Worm (Caenorhabditis elegans) whole organism, L2 larva: ENCODE data around the gene hmgr-1.

Experiments used
- C34F6.9 ChIP-seq: fragments of 150-350 bp; optimal IDR thresholded peaks from 2 replicates; lab custom pipeline; 2014; ENCODE audit warnings: missing biosample characterization, missing genetic modification characterization
- F13H6.1 ChIP-seq: sonication (generic microtip); optimal IDR thresholded peaks from 2 replicates; lab custom pipeline; 2016; ENCODE audit warnings: missing genetic modification characterization, missing compliant biosample characterization
- R02D3.7 ChIP-seq: fragments of 150-350 bp; optimal IDR thresholded peaks from 2 replicates; lab custom pipeline; 2014; ENCODE audit warnings: missing biosample characterization, missing genetic modification characterization
- Y55F3AM.14 ChIP-seq: fragments of 200-800 bp; sonication (Bioruptor generic); optimal IDR thresholded peaks from 2 replicates; lab custom pipeline; 2018; ENCODE audit warnings: mild to moderate bottlenecking, missing genetic modification characterization, missing compliant biosample characterization
- ZK546.5 ChIP-seq: sonication (generic microtip); optimal IDR thresholded peaks from 2 replicates; lab custom pipeline; 2017; ENCODE audit warnings: missing biosample characterization, missing genetic modification characterization
- alr-1 ChIP-seq: fragments of 150-350 bp; optimal IDR thresholded peaks from 2 replicates; lab custom pipeline; 2014; ENCODE audit warnings: missing biosample characterization, missing genetic modification characterization
- blmp-1 ChIP-seq: sonication (generic microtip); optimal IDR thresholded peaks from 2 replicates; lab custom pipeline; 2017; ENCODE audit warnings: missing genetic modification characterization, mild to moderate bottlenecking, missing compliant biosample characterization, antibody characterized with exemption, moderate library complexity; ENCODE audit not compliant: insufficient read depth
- ceh-16 ChIP-seq: fragments of 150-350 bp; optimal IDR thresholded peaks from 2 replicates; lab custom pipeline; 2014; ENCODE audit warnings: missing biosample characterization, missing genetic modification characterization
- ceh-82 ChIP-seq: fragments of 150-350 bp; optimal IDR thresholded peaks from 2 replicates; lab custom pipeline; 2014; ENCODE audit warnings: missing biosample characterization, missing genetic modification characterization
- crh-2 ChIP-seq: sonication (generic microtip); optimal IDR thresholded peaks from 2 replicates; lab custom pipeline; 2017; ENCODE audit warnings: missing biosample characterization, missing genetic modification characterization
- dmd-4 ChIP-seq: sonication (generic microtip); optimal IDR thresholded peaks from 2 replicates; lab custom pipeline; 2017; ENCODE audit warnings: missing biosample characterization, missing genetic modification characterization
- egl-27 ChIP-seq: sonication (generic microtip); optimal IDR thresholded peaks from 3 replicates; lab custom pipeline; 2017; ENCODE audit warnings: missing biosample characterization, missing genetic modification reagents, missing genetic modification characterization
- elt-1 ChIP-seq: fragments of 150-350 bp; optimal IDR thresholded peaks from 2 replicates; lab custom pipeline; 2014; ENCODE audit warnings: missing biosample characterization, missing genetic modification characterization
- gmeb-1 ChIP-seq: fragments of 150-350 bp; optimal IDR thresholded peaks from 2 replicates; lab custom pipeline; 2014; ENCODE audit warnings: missing biosample characterization, missing genetic modification characterization
- lin-13 ChIP-seq: fragments of 150-350 bp; optimal IDR thresholded peaks from 2 replicates; lab custom pipeline; 2014; ENCODE audit warnings: missing biosample characterization, missing genetic modification reagents, missing genetic modification characterization
- lsy-2 ChIP-seq, 2 experiments: fragments of 150-350 bp in 1 of 2; sonication (generic microtip) in 1 of 2; optimal IDR thresholded peaks; 2 replicates each; lab custom pipeline; 2014 to 2017; ENCODE audit warnings: missing biosample characterization in 2 of 2, missing genetic modification characterization in 2 of 2
- mab-5 ChIP-seq: fragments of 150-350 bp; optimal IDR thresholded peaks from 2 replicates; lab custom pipeline; 2014; ENCODE audit warnings: missing biosample characterization, missing genetic modification characterization
- mbf-1 ChIP-seq: sonication (generic microtip); optimal IDR thresholded peaks from 2 replicates; lab custom pipeline; 2017; ENCODE audit warnings: missing biosample characterization, missing genetic modification characterization
- nhr-10 ChIP-seq: sonication (generic microtip); optimal IDR thresholded peaks from 2 replicates; lab custom pipeline; 2017; ENCODE audit warnings: missing biosample characterization, missing genetic modification characterization
- nhr-12 ChIP-seq: fragments of 150-350 bp; optimal IDR thresholded peaks from 2 replicates; lab custom pipeline; 2014; ENCODE audit warnings: missing biosample characterization, missing genetic modification characterization
- nhr-129 ChIP-seq: fragments of 150-350 bp; optimal IDR thresholded peaks from 2 replicates; lab custom pipeline; 2014; ENCODE audit warnings: missing biosample characterization, missing genetic modification characterization
- nhr-21 ChIP-seq: fragments of 150-350 bp; optimal IDR thresholded peaks from 2 replicates; lab custom pipeline; 2014; ENCODE audit warnings: missing biosample characterization, missing genetic modification characterization
- nhr-25 ChIP-seq: fragments of 150-350 bp; sonication (generic microtip); optimal IDR thresholded peaks from 3 replicates; lab custom pipeline; 2014; ENCODE audit warnings: missing biosample characterization, missing genetic modification characterization
- nhr-77 ChIP-seq: fragments of 150-350 bp; optimal IDR thresholded peaks from 2 replicates; lab custom pipeline; 2014; ENCODE audit warnings: missing biosample characterization, missing genetic modification characterization
- sem-4 ChIP-seq: fragments of 150-350 bp; optimal IDR thresholded peaks from 2 replicates; lab custom pipeline; 2014; ENCODE audit warnings: missing biosample characterization, missing genetic modification reagents, missing genetic modification characterization
- skn-1 ChIP-seq: sonication (generic microtip); optimal IDR thresholded peaks from 2 replicates; lab custom pipeline; 2017; ENCODE audit warnings: missing biosample characterization, missing genetic modification characterization
- sma-3 ChIP-seq: sonication (generic microtip); optimal IDR thresholded peaks from 2 replicates; lab custom pipeline; 2016; ENCODE audit warnings: missing genetic modification reagents, missing genetic modification characterization, missing compliant biosample characterization
- sma-9 ChIP-seq, 2 experiments: fragments of 150-350 bp in 1 of 2; sonication (generic microtip) in 1 of 2; optimal IDR thresholded peaks; 2 replicates each; lab custom pipeline; 2014 to 2016; ENCODE audit warnings: missing genetic modification characterization in 2 of 2, mild to moderate bottlenecking in 1 of 2, missing biosample characterization in 1 of 2, missing compliant biosample characterization in 1 of 2, missing genetic modification reagents in 1 of 2, moderate library complexity in 1 of 2
- unc-55 ChIP-seq: fragments of 150-350 bp; sonication (generic microtip); optimal IDR thresholded peaks from 3 replicates; lab custom pipeline; 2014; ENCODE audit warnings: missing biosample characterization, missing genetic modification reagents, missing genetic modification characterization
- unc-62 ChIP-seq: fragments of 150-350 bp; optimal IDR thresholded peaks from 2 replicates; lab custom pipeline; 2014; ENCODE audit warnings: missing biosample characterization, missing genetic modification reagents, missing genetic modification characterization
- ztf-1 ChIP-seq: fragments of 200-800 bp; sonication (Bioruptor generic); conservative IDR thresholded peaks from 2 replicates; pipeline ENCODE4 v1.3.6; 2022; ENCODE audit warnings: missing genetic modification characterization, missing compliant biosample characterization
- ztf-11 ChIP-seq: sonication (generic microtip); optimal IDR thresholded peaks from 2 replicates; lab custom pipeline; 2017; ENCODE audit warnings: missing biosample characterization, missing genetic modification characterization
- ztf-4 ChIP-seq: fragments of 150-350 bp; optimal IDR thresholded peaks from 2 replicates; lab custom pipeline; 2014; ENCODE audit warnings: missing biosample characterization, missing genetic modification characterization

hmgr-1 gene

DNA sequence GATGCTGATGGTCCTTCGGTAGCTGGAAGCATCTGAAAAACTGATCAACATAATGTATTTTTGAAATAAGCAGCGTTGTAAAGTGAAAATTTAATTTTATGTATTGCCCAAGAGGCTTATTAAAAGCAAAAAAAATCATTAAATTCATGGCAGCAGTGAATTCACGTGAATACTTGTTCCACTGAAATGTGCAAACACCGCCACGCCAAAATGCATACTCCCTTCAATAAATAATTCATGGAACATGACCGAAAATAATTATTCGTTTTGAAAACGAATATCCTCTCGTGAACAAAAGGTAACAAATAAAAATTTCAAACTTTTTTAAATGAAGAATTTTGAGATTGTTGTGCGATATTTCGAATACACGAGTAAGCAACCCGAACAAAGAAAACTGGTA lies 1.9 kb upstream of the hmgr-1 start, which contains the start of gene F08F8.10:
TSS of gene F08F8.10 (minus strand) at position 38 of the 400 bp plus-strand sequence.
- TF ChIP-seq gmeb-1 (no peak), ceh-16 (tag; lab: Kevin White, UChicago) (no peak), nhr-12 (tag; lab: Kevin White, UChicago) (no peak), Y55F3AM.14 (GFP tag; lab: Kevin White, UChicago) (no peak), unc-55 (GFP tag; lab: Kevin White, UChicago) (peak; percentile 57), sma-9 (GFP tag; optimal IDR thresholded peaks at IDR 0.05; lab: Kevin White, UChicago) (peak; percentile 46), sma-9 (tag; optimal IDR thresholded peaks at IDR 0.05; lab: Kevin White, UChicago) (no peak), mbf-1 (tag; lab: Kevin White, UChicago) (no peak), ztf-1 (GFP tag; lab: Robert Waterston, UW) (no peak), blmp-1 (tag; lab: Kevin White, UChicago) (no peak), ztf-4 (tag; lab: Kevin White, UChicago) (no peak), nhr-129 (tag; lab: Kevin White, UChicago) (peak; percentile 45), alr-1 (tag; lab: Kevin White, UChicago) (no peak), elt-1 (tag; lab: Kevin White, UChicago) (no peak), F13H6.1 (tag; lab: Kevin White, UChicago) (peak; percentile 0), unc-62 (GFP tag; lab: Kevin White, UChicago) (no peak), nhr-77 (tag; lab: Kevin White, UChicago) (no peak), ztf-11 (no peak), egl-27 (tag; lab: Kevin White, UChicago) (no peak), nhr-25 (peak; percentile 38), skn-1 (tag; lab: Kevin White, UChicago) (no peak), lin-13 (GFP tag; lab: Kevin White, UChicago) (no peak), lsy-2 (tag; optimal IDR thresholded peaks at IDR 0.05; lab: Kevin White, UChicago) (peak in 1 of 2 experiments; percentile 62), nhr-21 (tag; lab: Kevin White, UChicago) (no peak), C34F6.9 (tag; lab: Kevin White, UChicago) (peak; percentile 83), sma-3 (GFP tag; lab: Kevin White, UChicago) (no peak), crh-2 (peak; percentile 44), dmd-4 (tag; lab: Kevin White, UChicago) (no peak), ceh-82 (tag; lab: Kevin White, UChicago) (no peak)

DNA sequence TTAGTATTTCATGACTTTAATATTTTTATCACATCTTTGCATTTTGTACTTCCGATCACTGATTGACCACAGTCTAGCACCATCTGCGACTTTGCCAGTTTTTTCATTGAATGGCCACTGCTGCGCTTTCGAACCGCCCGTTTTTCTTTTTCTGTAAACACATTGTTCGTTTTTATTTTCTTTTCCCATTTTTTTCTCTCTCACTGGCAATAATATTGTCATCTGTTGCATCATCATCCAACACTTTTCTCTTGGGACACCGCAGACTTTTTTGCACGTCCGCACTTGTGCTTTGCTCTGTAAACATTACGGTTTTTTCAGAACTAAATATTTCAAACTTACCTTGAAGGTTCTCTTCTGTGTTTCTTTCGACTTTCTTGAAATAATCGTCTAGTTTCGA lies 671 bp upstream of the hmgr-1 start:
- TF ChIP-seq elt-1 (tag; lab: Kevin White, UChicago): no peak
- TF ChIP-seq nhr-129 (tag; lab: Kevin White, UChicago): peak; percentile 96

DNA sequence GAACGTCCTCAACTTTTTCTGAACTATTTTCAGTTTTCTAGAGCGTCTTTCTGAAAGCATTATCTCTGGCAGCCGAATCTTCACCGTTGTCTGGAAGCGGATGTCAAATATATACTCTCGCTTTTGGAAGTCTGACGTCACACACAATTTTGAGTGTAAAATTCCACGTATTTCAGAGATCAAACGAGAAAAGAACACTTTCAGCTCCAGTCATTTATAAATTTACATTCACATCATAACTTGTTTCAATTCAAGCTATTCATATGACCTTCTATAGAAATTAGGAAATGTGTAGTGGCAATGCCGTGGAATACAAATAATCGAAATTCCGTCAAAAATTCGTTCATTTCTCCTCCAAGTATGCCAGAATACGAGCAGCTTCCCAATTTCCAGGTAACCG lies 6.3 kb downstream of the hmgr-1 start, which contains the start of gene F08F8.11:
TSS of gene F08F8.11 (plus strand) at position 301 of the 400 bp plus-strand sequence.
- no peak for TF ChIP-seq ZK546.5
- TF ChIP-seq sem-4 (tag; lab: Kevin White, UChicago): no peak
- no peak for TF ChIP-seq nhr-25
- TF ChIP-seq lsy-2 (tag; optimal IDR thresholded peaks at IDR 0.05; lab: Kevin White, UChicago): no peak
- no peak for TF ChIP-seq ceh-16 (tag; lab: Kevin White, UChicago)
- TF ChIP-seq mab-5 (tag; lab: Kevin White, UChicago): no peak

DNA sequence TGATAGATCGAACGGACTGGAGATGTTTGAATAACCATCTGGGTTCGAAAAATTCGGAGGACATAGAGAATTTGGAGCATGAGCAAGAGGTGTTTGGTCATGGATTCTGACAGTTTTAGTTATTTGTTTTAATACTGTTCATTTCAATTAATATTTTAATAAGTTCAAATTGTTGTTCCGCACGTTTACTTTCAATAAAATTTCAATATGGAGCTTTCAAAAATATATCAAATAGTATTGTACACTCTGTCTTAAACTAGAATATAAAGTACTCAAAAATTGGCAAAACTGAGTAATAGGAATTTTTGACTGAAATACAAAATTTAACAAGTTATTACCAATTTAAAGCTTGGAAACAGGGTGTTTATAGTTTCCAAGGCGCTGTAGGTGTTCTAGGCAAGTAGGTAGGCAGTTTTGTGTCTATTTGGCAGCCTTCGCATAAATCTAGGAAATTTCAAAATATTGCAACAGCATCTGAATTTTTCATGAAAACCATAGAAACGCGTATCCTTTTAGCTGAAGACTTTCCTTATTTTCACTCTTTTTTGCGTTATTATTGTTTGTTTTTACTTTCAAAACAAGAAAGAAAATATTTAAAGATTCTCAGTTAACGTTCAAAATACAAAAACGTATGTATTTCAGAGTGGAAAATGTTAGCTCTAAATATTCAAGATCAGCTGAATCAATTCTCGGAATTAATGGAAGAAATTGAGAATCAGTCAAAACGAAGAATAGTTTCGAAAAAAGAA lies 7.9 kb downstream of the hmgr-1 start, which contains the start of the genes T20B12.5 and T20B12.4:
TSS of gene T20B12.5 (minus strand) at position 101 of the 749 bp plus-strand sequence.
TSS of gene T20B12.4 (plus strand) at position 699 of the 749 bp plus-strand sequence.
- no peak for TF ChIP-seq nhr-10 (tag; lab: Kevin White, UChicago)
- TF ChIP-seq dmd-4 (tag; lab: Kevin White, UChicago): no peak
- no peak for TF ChIP-seq nhr-12 (tag; lab: Kevin White, UChicago)
- TF ChIP-seq R02D3.7: no peak
- TF ChIP-seq Y55F3AM.14 (GFP tag; lab: Kevin White, UChicago): no peak
- TF ChIP-seq sem-4 (tag; lab: Kevin White, UChicago): no peak
